Worm (Caenorhabditis elegans): ENCODE data around the gene egl-5.

The egl-5 gene

DNA sequence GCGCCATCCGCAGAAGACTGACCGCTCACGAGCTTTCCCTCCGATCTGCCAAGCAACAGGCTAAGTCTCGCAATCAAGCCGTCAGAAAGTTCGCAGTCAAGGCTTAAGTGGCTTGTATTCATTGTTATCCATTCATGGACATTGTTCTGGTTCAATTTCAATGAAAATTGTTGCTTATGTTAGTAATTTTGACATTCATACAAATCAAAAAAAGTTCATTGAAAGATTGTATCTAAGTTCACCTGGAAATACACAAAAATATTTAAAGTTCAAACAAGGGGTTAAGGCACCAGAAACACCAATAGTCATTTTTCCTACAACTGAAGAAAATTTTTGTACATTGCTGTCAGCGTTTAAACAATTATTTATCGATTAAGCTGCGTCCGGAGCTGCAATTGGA, 41.3 kb downstream of the egl-5 start (continued):
- TF ChIP-seq egrh-3 (GFP tag; IDR thresholded peaks at IDR 0.05) (no peak), sdz-38 (tag; optimal IDR thresholded peaks at IDR 0.05) (no peak), madf-8 (GFP tag; conservative IDR thresholded peaks at IDR 0.05) (peak; percentile 11; the same call in 1 of the 2 replicates), attf-3 (GFP tag; conservative IDR thresholded peaks at IDR 0.05) (no peak), B0261.1 (tag; optimal IDR thresholded peaks at IDR 0.05) (no peak), F57C9.4 (tag; optimal IDR thresholded peaks at IDR 0.05) (no peak), nhr-27 (tag; optimal IDR thresholded peaks at IDR 0.05) (no peak), C06A6.2 (GFP tag; conservative IDR thresholded peaks at IDR 0.05) (no peak), D2030.7 (GFP tag; IDR thresholded peaks at IDR 0.05) (no peak; the same call in 1 of the 2 replicates), madf-3 (GFP tag; IDR thresholded peaks at IDR 0.05) (peak; percentile 74), ama-1 (optimal IDR thresholded peaks at IDR 0.05) (no peak), ama-1 (GFP tag; optimal IDR thresholded peaks at IDR 0.05) (peak in 1 of 2 experiments; percentile 88), F10E7.11 (tag; optimal IDR thresholded peaks at IDR 0.05) (no peak), somi-1 (GFP tag; optimal IDR thresholded peaks at IDR 0.05) (peak; percentile 12), nfya-2 (GFP tag; IDR thresholded peaks at IDR 0.05) (no peak), hlh-12 (tag; optimal IDR thresholded peaks at IDR 0.05) (no peak), F52B5.7 (tag; optimal IDR thresholded peaks at IDR 0.05) (no peak), dox-1 (GFP tag; IDR thresholded peaks at IDR 0.05) (peak; percentile 48; the same call in 1 of the 2 replicates), nhr-90 (tag; optimal IDR thresholded peaks at IDR 0.05) (peak; percentile 9), ztf-26 (tag; optimal IDR thresholded peaks at IDR 0.05) (no peak), B0336.3 (GFP tag; IDR thresholded peaks at IDR 0.05) (peak; percentile 82), tbx-9 (tag; optimal IDR thresholded peaks at IDR 0.05; ENCODE audit: borderline replicate concordance) (no peak), hrde-1 (tag; optimal IDR thresholded peaks at IDR 0.05; ENCODE audit: borderline replicate concordance) (peak; percentile 76), cebp-2 (GFP tag; IDR thresholded peaks at IDR 0.05) (no peak), him-1 (tag; optimal IDR thresholded peaks at IDR 0.05) (peak; percentile 53), mxl-1 (tag; optimal IDR thresholded peaks at IDR 0.05) (no peak), repo-1 (tag; optimal IDR thresholded peaks at IDR 0.05) (no peak), ceh-58 (GFP tag; IDR thresholded peaks at IDR 0.05) (no peak), tlf-1 (GFP tag; optimal IDR thresholded peaks at IDR 0.05) (peak; percentile 64), F57A8.1 (GFP tag; optimal IDR thresholded peaks at IDR 0.05) (no peak), bed-2 (GFP tag; IDR thresholded peaks at IDR 0.05) (no peak), cebp-1 (GFP tag; IDR thresholded peaks at IDR 0.05) (no peak), cebp-1 (tag; optimal IDR thresholded peaks at IDR 0.05) (peak; percentile 19), pbrm-1 (GFP tag; IDR thresholded peaks at IDR 0.05) (peak; percentile 66; the same call in 1 of the 2 replicates), ztf-18 (tag; optimal IDR thresholded peaks at IDR 0.05) (peak; percentile 45), attf-6 (GFP tag; IDR thresholded peaks at IDR 0.05) (peak; percentile 79; the same call in 1 of the 2 replicates), rcor-1 (GFP tag; IDR thresholded peaks at IDR 0.05) (peak; percentile 61), hmg-1.2 (GFP tag; IDR thresholded peaks at IDR 0.05) (peak; percentile 20; the same call in 1 of the 2 replicates), aptf-2 (GFP tag; conservative IDR thresholded peaks at IDR 0.05) (no peak), ceh-91 (GFP tag; IDR thresholded peaks at IDR 0.05) (no peak), Y79H2A.3 (GFP tag; conservative IDR thresholded peaks at IDR 0.05) (no peak), ZK185.1 (tag; optimal IDR thresholded peaks at IDR 0.05; ENCODE audit: poor library complexity, severe bottlenecking) (no peak), F55B11.4 (tag; optimal IDR thresholded peaks at IDR 0.05; ENCODE audit: borderline replicate concordance, insufficient read depth) (no peak), dpl-1 (GFP tag; optimal IDR thresholded peaks at IDR 0.05) (no peak), ceh-40 (GFP tag; IDR thresholded peaks at IDR 0.05) (no peak), T07F8.4 (tag; optimal IDR thresholded peaks at IDR 0.05) (no peak), F23B12.7 (tag; optimal IDR thresholded peaks at IDR 0.05; ENCODE audit: insufficient read depth) (no peak), madf-10 (tag; optimal IDR thresholded peaks at IDR 0.05) (no peak), nhr-120 (GFP tag; IDR thresholded peaks at IDR 0.05) (no peak), F37B4.10 (GFP tag; IDR thresholded peaks at IDR 0.05) (no peak)

All from whole organism, young adult.